Fruit fly (Drosophila melanogaster) S2 (cell line): ENCODE data around the gene Acp36DE.

Source experiments
- CG8478 ChIP-seq: fragments of >200 bp; optimal IDR thresholded peaks from 2 replicates; lab custom pipeline; 2018
- CTCF ChIP-seq, 2 experiments: fragments of >200 bp; optimal IDR thresholded peaks; 2 replicates each; lab custom pipeline; 2018

DNA sequence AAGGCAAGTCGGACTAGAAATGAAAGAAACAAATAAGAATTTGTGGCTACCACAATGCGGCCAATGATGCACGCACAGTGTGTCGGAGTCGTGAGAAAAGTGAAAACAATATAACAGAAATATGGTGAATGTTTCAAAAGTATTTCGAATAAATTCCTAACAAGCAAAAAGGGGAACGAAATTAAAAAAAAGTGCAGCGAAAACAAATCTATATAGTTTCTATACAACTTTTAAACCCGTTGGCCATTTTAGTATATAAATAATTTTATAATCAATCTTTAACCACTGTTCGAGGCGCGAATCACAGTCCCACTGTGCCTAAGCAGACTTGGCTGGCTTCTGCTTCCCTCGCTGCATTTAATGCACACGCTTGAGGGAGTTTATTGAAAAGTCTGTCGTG lies 13.6 kb downstream of the Acp36DE start:
- TF ChIP-seq CTCF (optimal IDR thresholded peaks at IDR 0.05; lab: Kevin White, UChicago) (no peak), CG8478 (no peak)
